Fruit fly (Drosophila melanogaster): ENCODE data around the gene CG31676.

The CG31676 gene

dm6 chr2L:20821249-20822024 is 19.1 kb upstream of the CG31676 start (continued):
- TF ChIP-seq CG11504 (tag; optimal IDR thresholded peaks at IDR 0.05) (peak; percentile 92), Med (GFP tag) (peak; percentile 87), BtbVII (GFP tag; optimal IDR thresholded peaks at IDR 0.05) (no peak), Doc3 (GFP tag; IDR thresholded peaks at IDR 0.05; ENCODE audit: partially characterized antibody) (peak; percentile 55; the same call in 2 of the 3 replicates), ase (GFP tag; IDR thresholded peaks at IDR 0.05) (0 out of 3 replicates have a peak, but pooled peaks have one; percentile 47), Lhr (GFP tag; optimal IDR thresholded peaks at IDR 0.05) (peak; percentile 23), Dek (tag; optimal IDR thresholded peaks at IDR 0.05) (no peak), ac (GFP tag; optimal IDR thresholded peaks at IDR 0.05) (no peak), tgo (GFP tag; IDR thresholded peaks at IDR 0.05) (no peak), Opbp (GFP tag; IDR thresholded peaks at IDR 0.05; ENCODE audit: partially characterized antibody) (peak; percentile 48; the same call in 1 of the 3 replicates), Fer3 (tag; optimal IDR thresholded peaks at IDR 0.05) (peak; percentile 8), Dll (GFP tag; IDR thresholded peaks at IDR 0.05; ENCODE audit: partially characterized antibody) (peak; percentile 70; the same call in 3 of the 4 replicates), Drgx (GFP tag; IDR thresholded peaks at IDR 0.05) (peak; percentile 77), corto (GFP tag; optimal IDR thresholded peaks at IDR 0.05) (no peak), TFAM (GFP tag; optimal IDR thresholded peaks at IDR 0.05) (no peak), kni (GFP tag; optimal IDR thresholded peaks at IDR 0.05) (peak; percentile 90), E2f2 (GFP tag; IDR thresholded peaks at IDR 0.05) (peak; percentile 22; the same call in 1 of the 2 replicates), kay (GFP tag; optimal IDR thresholded peaks at IDR 0.05) (no peak), sna (GFP tag; IDR thresholded peaks at IDR 0.05; ENCODE audit: partially characterized antibody) (peak; percentile 53; the same call in 1 of the 2 replicates), Hsf (GFP tag; optimal IDR thresholded peaks at IDR 0.05) (no peak), CG34376 (GFP tag; optimal IDR thresholded peaks at IDR 0.05) (peak; percentile 39), CG32767 (GFP tag; IDR thresholded peaks at IDR 0.05) (no peak), phol (tag; optimal IDR thresholded peaks at IDR 0.05) (peak; percentile 5), p53 (GFP tag; optimal IDR thresholded peaks at IDR 0.05) (no peak), Atf-2 (GFP tag; optimal IDR thresholded peaks at IDR 0.05) (no peak), CG7372 (GFP tag; IDR thresholded peaks at IDR 0.05) (no peak), CG34422 (GFP tag; IDR thresholded peaks at IDR 0.05) (peak; percentile 40; the same call in 1 of the 3 replicates), Eip74EF (GFP tag; optimal IDR thresholded peaks at IDR 0.05) (peak in 1 of 2 experiments; percentile 21), CG10979 (tag; optimal IDR thresholded peaks at IDR 0.05) (peak; percentile 32), CG8281 (tag; optimal IDR thresholded peaks at IDR 0.05) (no peak), CG3281 (GFP tag; optimal IDR thresholded peaks at IDR 0.05) (no peak), gfzf (GFP tag; optimal IDR thresholded peaks at IDR 0.05) (no peak), CG1792 (GFP tag; optimal IDR thresholded peaks at IDR 0.05) (no peak)

DNA sequence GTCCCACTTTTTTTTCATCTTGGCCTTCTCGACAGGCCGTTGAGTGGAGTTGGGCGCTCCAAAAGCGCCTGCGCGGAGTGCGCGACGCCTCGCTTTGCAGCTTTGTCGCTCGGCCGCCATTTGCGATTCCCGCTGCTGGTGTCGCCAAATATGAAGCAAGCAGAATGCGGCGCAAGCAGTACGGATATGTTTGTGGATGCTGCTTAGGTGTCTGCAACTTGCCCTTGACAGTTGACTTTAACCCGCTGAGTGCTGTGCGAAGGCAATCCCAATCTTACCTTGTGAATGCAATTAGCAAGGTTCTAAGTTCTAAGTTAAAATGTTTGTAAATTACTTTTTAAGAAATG is 18.6 kb upstream of the CG31676 start:
- TF ChIP-seq CG31365 (tag; optimal IDR thresholded peaks at IDR 0.05) (peak; percentile 87), prd (optimal IDR thresholded peaks at IDR 0.05) (no peak), prd (GFP tag; IDR thresholded peaks at IDR 0.05) (no peak), tx (GFP tag; optimal IDR thresholded peaks at IDR 0.05) (no peak), ssp (GFP tag; IDR thresholded peaks at IDR 0.05) (no peak), CG6175 (GFP tag; IDR thresholded peaks at IDR 0.05) (0 out of 3 replicates have a peak, but pooled peaks have one; percentile 68), abd-A (tag; optimal IDR thresholded peaks at IDR 0.05) (peak; percentile 36), CG5180 (GFP tag; optimal IDR thresholded peaks at IDR 0.05) (no peak), CG10462 (GFP tag; optimal IDR thresholded peaks at IDR 0.05) (no peak), fru (optimal IDR thresholded peaks at IDR 0.05) (no peak), CG10147 (GFP tag; optimal IDR thresholded peaks at IDR 0.05) (peak; percentile 28), E2f1 (GFP tag; IDR thresholded peaks at IDR 0.05) (no peak), MBD-R2 (GFP tag; IDR thresholded peaks at IDR 0.05) (no peak), Sry-β (GFP tag; optimal IDR thresholded peaks at IDR 0.05) (no peak), ewg (GFP tag; optimal IDR thresholded peaks at IDR 0.05) (peak; percentile 64), lilli (GFP tag; optimal IDR thresholded peaks at IDR 0.05) (no peak), wek (GFP tag; optimal IDR thresholded peaks at IDR 0.05) (no peak), ken (GFP tag; IDR thresholded peaks at IDR 0.05) (0 out of 3 replicates have a peak, but pooled peaks have one; percentile 7)

Measured in whole organism, embryonic.